Worm (Caenorhabditis elegans) whole organism, young adult: ENCODE measurements around the gene W07A12.4.

Source experiments
- B0336.3 ChIP-seq: fragments of 200-800 bp; sonication (Bioruptor generic); IDR thresholded peaks from 2 replicates; pipeline ENCODE4 v1.3.6; 2022; ENCODE audit warnings: missing genetic modification characterization, missing compliant biosample characterization
- K12H6.12 ChIP-seq: fragments of 200-800 bp; sonication (Bioruptor generic); optimal IDR thresholded peaks from 2 replicates; lab custom pipeline; 2018; ENCODE audit warnings: mild to moderate bottlenecking, missing genetic modification characterization, missing compliant biosample characterization
- rec-8 ChIP-seq, 2 experiments: sonication (generic microtip); optimal IDR thresholded peaks; 2 replicates each; lab custom pipeline; 2016; ENCODE audit warnings: mild to moderate bottlenecking in 2 of 2, missing genetic modification characterization in 2 of 2, missing genetic modification reagents in 2 of 2, missing genotype in 2 of 2, missing biosample characterization in 1 of 2, missing compliant biosample characterization in 1 of 2, moderate library complexity in 1 of 2

DNA sequence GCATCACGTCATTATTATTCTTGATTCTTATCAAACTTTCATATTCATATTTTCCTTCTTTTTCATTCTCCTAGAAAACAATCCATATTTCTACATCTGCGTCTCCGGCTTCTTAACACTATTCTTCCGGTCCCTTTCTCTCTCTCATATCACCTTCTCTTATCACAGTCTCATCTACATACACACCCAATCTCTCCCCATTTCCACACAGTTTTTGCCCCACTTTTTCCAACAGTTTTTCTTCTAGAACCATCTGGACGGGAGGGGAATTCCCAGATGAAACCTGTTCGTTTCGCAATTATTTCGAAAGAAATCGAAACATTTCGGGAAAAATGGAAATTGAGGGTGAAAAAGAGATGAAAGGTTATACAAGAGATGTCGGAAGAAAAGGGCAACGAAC, 17.9 kb upstream of the W07A12.4 start:
- TF ChIP-seq rec-8 (tag; optimal IDR thresholded peaks at IDR 0.05; lab: Kevin White, UChicago) = no peak
- no peak for TF ChIP-seq B0336.3
- no peak for TF ChIP-seq K12H6.12 (tag; lab: Kevin White, UChicago)
